Worm (Caenorhabditis elegans) whole organism, young adult: ENCODE data around the gene clec-141.
A peak's percentile ranks its signal among the peaks of the same experiment; 100 is the strongest.

Experiments
- B0035.1 ChIP-seq: sonication (generic microtip); optimal IDR thresholded peaks from 2 replicates; lab custom pipeline; 2016; ENCODE audit warnings: missing genetic modification characterization, mild to moderate bottlenecking, missing compliant biosample characterization, missing genotype, missing genetic modification reagents
- B0336.3 ChIP-seq: fragments of 200-800 bp; sonication (Bioruptor generic); IDR thresholded peaks from 2 replicates; pipeline ENCODE4 v1.3.6; 2022; ENCODE audit warnings: missing genetic modification characterization, missing compliant biosample characterization
- F22D6.2 ChIP-seq: sonication (generic microtip); optimal IDR thresholded peaks from 2 replicates; lab custom pipeline; 2016; ENCODE audit warnings: mild to moderate bottlenecking, missing genetic modification characterization, missing compliant biosample characterization
- F23B12.7 ChIP-seq: sonication (generic microtip); optimal IDR thresholded peaks from 2 replicates; lab custom pipeline; 2017; ENCODE audit warnings: missing genetic modification characterization, mild to moderate bottlenecking, missing compliant biosample characterization, antibody characterized with exemption, moderate library complexity; ENCODE audit not compliant: insufficient read depth
- F57C9.4 ChIP-seq: sonication (generic microtip); optimal IDR thresholded peaks from 2 replicates; lab custom pipeline; 2017; ENCODE audit warnings: mild to moderate bottlenecking, missing genetic modification characterization, missing compliant biosample characterization
- K12H6.12 ChIP-seq: fragments of 200-800 bp; sonication (Bioruptor generic); optimal IDR thresholded peaks from 2 replicates; lab custom pipeline; 2018; ENCODE audit warnings: mild to moderate bottlenecking, missing genetic modification characterization, missing compliant biosample characterization
- Y53F4B.3 ChIP-seq: fragments of 200-800 bp; sonication (Bioruptor generic); IDR thresholded peaks from 2 replicates; pipeline ENCODE4 v1.3.6; 2022; ENCODE audit warnings: missing genetic modification reagents, missing genetic modification characterization, missing compliant biosample characterization
- Y53G8AR.9 ChIP-seq: fragments of 200-800 bp; sonication (Bioruptor generic); conservative IDR thresholded peaks from 2 replicates; pipeline ENCODE4 v1.3.6; 2022; ENCODE audit warnings: missing genetic modification reagents, missing genetic modification characterization, missing compliant biosample characterization
- Y67H2A.10 ChIP-seq: fragments of 200-800 bp; sonication (Bioruptor generic); conservative IDR thresholded peaks from 2 replicates; pipeline ENCODE4 v1.3.6; 2022; ENCODE audit warnings: missing genetic modification reagents, missing genetic modification characterization, missing compliant biosample characterization
- Y95B8A.8 ChIP-seq: fragments of 200-800 bp; sonication (Bioruptor generic); IDR thresholded peaks from 2 replicates; pipeline ENCODE4 v1.3.6; 2022; ENCODE audit warnings: missing genetic modification reagents, missing genetic modification characterization, missing compliant biosample characterization
- aptf-3 ChIP-seq: fragments of 200-800 bp; sonication (Bioruptor generic); IDR thresholded peaks from 2 replicates; pipeline ENCODE4 v1.3.6; 2022; ENCODE audit warnings: missing genetic modification characterization, missing compliant biosample characterization
- atf-7 ChIP-seq: sonication (generic microtip); optimal IDR thresholded peaks from 2 replicates; lab custom pipeline; 2017; ENCODE audit warnings: mild to moderate bottlenecking, missing genetic modification characterization, missing compliant biosample characterization
- athp-1 ChIP-seq: sonication (generic microtip); optimal IDR thresholded peaks from 2 replicates; lab custom pipeline; 2017; ENCODE audit warnings: mild to moderate bottlenecking, missing genetic modification characterization, missing compliant biosample characterization
- ccch-3 ChIP-seq: fragments of 200-800 bp; sonication (Bioruptor generic); optimal IDR thresholded peaks from 2 replicates; lab custom pipeline; 2018; ENCODE audit warnings: mild to moderate bottlenecking, missing genetic modification characterization, missing compliant biosample characterization
- cebp-1 ChIP-seq, 2 experiments: fragments of 200-800 bp in 1 of 2; sonication (Bioruptor generic) in 1 of 2; sonication (generic microtip) in 1 of 2; IDR thresholded peaks in 1 of 2; optimal IDR thresholded peaks in 1 of 2; 2 replicates each; pipeline versions ENCODE4 v1.3.6 to Lab custom; 2017 to 2022; ENCODE audit warnings: missing compliant biosample characterization in 2 of 2, missing genetic modification characterization in 2 of 2, mild to moderate bottlenecking in 1 of 2, missing genetic modification reagents in 1 of 2, moderate library complexity in 1 of 2
- ceh-27 ChIP-seq: fragments of 200-800 bp; sonication (Bioruptor generic); optimal IDR thresholded peaks from 2 replicates; lab custom pipeline; 2018; ENCODE audit warnings: mild to moderate bottlenecking, missing genetic modification characterization, moderate library complexity, missing compliant biosample characterization
- ceh-40 ChIP-seq: fragments of 200-800 bp; sonication (Bioruptor generic); IDR thresholded peaks from 2 replicates; pipeline ENCODE4 v1.3.6; 2022; ENCODE audit warnings: missing genetic modification characterization, missing compliant biosample characterization
- ceh-58 ChIP-seq: fragments of 200-800 bp; sonication (Bioruptor generic); IDR thresholded peaks from 2 replicates; pipeline ENCODE4 v1.3.6; 2022; ENCODE audit warnings: missing genetic modification characterization, missing compliant biosample characterization
- chd-7 ChIP-seq: sonication (generic microtip); optimal IDR thresholded peaks from 2 replicates; lab custom pipeline; 2016; ENCODE audit warnings: mild to moderate bottlenecking, missing genetic modification characterization, moderate library complexity, missing compliant biosample characterization
- die-1 ChIP-seq: sonication (generic microtip); optimal IDR thresholded peaks from 2 replicates; lab custom pipeline; 2016; ENCODE audit warnings: missing genotype, mild to moderate bottlenecking, missing genetic modification characterization, missing compliant biosample characterization
- dox-1 ChIP-seq: fragments of 200-800 bp; sonication (Bioruptor generic); IDR thresholded peaks from 2 replicates; pipeline ENCODE4 v1.3.6; 2022; ENCODE audit warnings: missing genetic modification reagents, missing genetic modification characterization, missing compliant biosample characterization
- dpff-1 ChIP-seq: sonication (generic microtip); optimal IDR thresholded peaks from 2 replicates; lab custom pipeline; 2017; ENCODE audit warnings: mild to moderate bottlenecking, missing genetic modification characterization, missing compliant biosample characterization
- egl-44 ChIP-seq: fragments of 200-800 bp; sonication (Bioruptor generic); IDR thresholded peaks from 2 replicates; pipeline ENCODE4 v1.3.6; 2022; ENCODE audit warnings: missing genetic modification reagents, missing genetic modification characterization, missing compliant biosample characterization
- fkh-3 ChIP-seq: sonication (generic microtip); optimal IDR thresholded peaks from 2 replicates; lab custom pipeline; 2016; ENCODE audit warnings: mild to moderate bottlenecking, missing genetic modification characterization, missing compliant biosample characterization
- him-1 ChIP-seq: sonication (generic microtip); optimal IDR thresholded peaks from 2 replicates; lab custom pipeline; 2016; ENCODE audit warnings: missing genotype, missing genetic modification reagents, missing genetic modification characterization, missing compliant biosample characterization
- hlh-26 ChIP-seq: fragments of 200-800 bp; sonication (Bioruptor generic); conservative IDR thresholded peaks from 2 replicates; pipeline ENCODE4 v1.3.6; 2022; ENCODE audit warnings: missing genetic modification reagents, missing genetic modification characterization, missing compliant biosample characterization
- hmg-1.2 ChIP-seq: fragments of 200-800 bp; sonication (Bioruptor generic); IDR thresholded peaks from 2 replicates; pipeline ENCODE4 v1.3.6; 2022; ENCODE audit warnings: missing genetic modification reagents, missing genetic modification characterization, missing compliant biosample characterization
- let-526 ChIP-seq: fragments of 200-800 bp; sonication (Bioruptor generic); IDR thresholded peaks from 2 replicates; pipeline ENCODE4 v1.3.6; 2022; ENCODE audit warnings: missing genetic modification reagents, missing genetic modification characterization, missing compliant biosample characterization
- let-607 ChIP-seq, 2 experiments: fragments of 200-800 bp in 1 of 2; sonication (Bioruptor generic) in 1 of 2; sonication (generic microtip) in 1 of 2; optimal IDR thresholded peaks; 2 replicates each; lab custom pipeline; 2016 to 2018; ENCODE audit warnings: mild to moderate bottlenecking in 2 of 2, missing compliant biosample characterization in 2 of 2, missing genetic modification characterization in 2 of 2, moderate library complexity in 2 of 2, missing genotype in 1 of 2
- lin-35 ChIP-seq, 3 experiments: fragments of 150-350 bp in 2 of 3; sonication (generic microtip) in 1 of 3; optimal IDR thresholded peaks; 2 replicates each; lab custom pipeline; 2014 to 2018; ENCODE audit warnings: missing biosample characterization in 3 of 3, missing genetic modification characterization in 3 of 3, missing genetic modification reagents in 3 of 3
- lin-54 ChIP-seq: fragments of 200-800 bp; sonication (Bioruptor generic); optimal IDR thresholded peaks from 2 replicates; lab custom pipeline; 2018; ENCODE audit warnings: mild to moderate bottlenecking, missing genetic modification characterization, missing compliant biosample characterization
- lir-1 ChIP-seq: fragments of 200-800 bp; sonication (Bioruptor generic); conservative IDR thresholded peaks from 2 replicates; pipeline ENCODE4 v1.3.6; 2022; ENCODE audit warnings: missing genetic modification reagents, missing genetic modification characterization, missing compliant biosample characterization
- madf-10 ChIP-seq: sonication (generic microtip); optimal IDR thresholded peaks from 2 replicates; lab custom pipeline; 2016; ENCODE audit warnings: mild to moderate bottlenecking, missing genetic modification characterization, missing compliant biosample characterization
- madf-6 ChIP-seq: fragments of 200-800 bp; sonication (Bioruptor generic); IDR thresholded peaks from 2 replicates; pipeline ENCODE4 v1.3.6; 2022; ENCODE audit warnings: missing genetic modification reagents, missing genetic modification characterization, missing compliant biosample characterization
- madf-8 ChIP-seq: fragments of 200-800 bp; sonication (Bioruptor generic); conservative IDR thresholded peaks from 2 replicates; pipeline ENCODE4 v1.3.6; 2022; ENCODE audit warnings: missing genetic modification reagents, missing genetic modification characterization, missing compliant biosample characterization
- mcd-1 ChIP-seq: fragments of 200-800 bp; sonication (Bioruptor generic); IDR thresholded peaks from 2 replicates; pipeline ENCODE4 v1.3.6; 2022; ENCODE audit warnings: missing genetic modification reagents, missing genetic modification characterization, missing compliant biosample characterization
- mxl-1 ChIP-seq: sonication (generic microtip); optimal IDR thresholded peaks from 2 replicates; lab custom pipeline; 2016; ENCODE audit warnings: missing genetic modification characterization, missing compliant biosample characterization
- pha-4 ChIP-seq: fragments of 150-350 bp; sonication (generic microtip); optimal IDR thresholded peaks from 2 replicates; lab custom pipeline; 2014; ENCODE audit warnings: missing biosample characterization, missing genetic modification reagents, missing genetic modification characterization
- rec-8 ChIP-seq, 2 experiments: sonication (generic microtip); optimal IDR thresholded peaks; 2 replicates each; lab custom pipeline; 2016; ENCODE audit warnings: mild to moderate bottlenecking in 2 of 2, missing genetic modification characterization in 2 of 2, missing genetic modification reagents in 2 of 2, missing genotype in 2 of 2, missing biosample characterization in 1 of 2, missing compliant biosample characterization in 1 of 2, moderate library complexity in 1 of 2
- tbp1 ChIP-seq: fragments of 200-800 bp; sonication (Bioruptor generic); optimal IDR thresholded peaks from 2 replicates; lab custom pipeline; 2018; ENCODE audit warnings: mild to moderate bottlenecking, missing genetic modification characterization, missing compliant biosample characterization
- tbx-9 ChIP-seq: sonication (generic microtip); optimal IDR thresholded peaks from 2 replicates; lab custom pipeline; 2016; ENCODE audit warnings: borderline replicate concordance, missing genetic modification characterization, inconsistent platforms, missing compliant biosample characterization
- tlf-1 ChIP-seq: fragments of 200-800 bp; sonication (Bioruptor generic); optimal IDR thresholded peaks from 2 replicates; lab custom pipeline; 2018; ENCODE audit warnings: mild to moderate bottlenecking, missing genetic modification characterization, missing compliant biosample characterization
- zfh-2 ChIP-seq: fragments of 200-800 bp; sonication (Bioruptor generic); conservative IDR thresholded peaks from 2 replicates; pipeline ENCODE4 v1.3.6; 2022; ENCODE audit warnings: missing genetic modification reagents, missing genetic modification characterization, missing compliant biosample characterization
- ztf-18 ChIP-seq: sonication (generic microtip); optimal IDR thresholded peaks from 2 replicates; lab custom pipeline; 2016; ENCODE audit warnings: missing genotype, mild to moderate bottlenecking, missing genetic modification characterization, missing compliant biosample characterization
- ztf-25 ChIP-seq: fragments of 200-800 bp; sonication (Bioruptor generic); IDR thresholded peaks from 2 replicates; pipeline ENCODE4 v1.3.6; 2022; ENCODE audit warnings: missing genetic modification reagents, missing genetic modification characterization, missing compliant biosample characterization
- ztf-26 ChIP-seq: sonication (generic microtip); optimal IDR thresholded peaks from 2 replicates; lab custom pipeline; 2017; ENCODE audit warnings: missing genetic modification characterization, missing compliant biosample characterization
- ztf-3 ChIP-seq: fragments of 200-800 bp; sonication (Bioruptor generic); optimal IDR thresholded peaks from 2 replicates; lab custom pipeline; 2018; ENCODE audit warnings: mild to moderate bottlenecking, missing genetic modification characterization, missing compliant biosample characterization

The clec-141 gene

ce11 chrII:5358137-5358745 lies 49.2 kb downstream of the clec-141 start, which contains the start of the genes F09E5.11 and bmy-1 (continued):
- TF ChIP-seq mxl-1 (tag; lab: Kevin White, UChicago): peak; percentile 23
- TF ChIP-seq fkh-3 (tag; lab: Kevin White, UChicago): no peak
- peak; percentile 7 for TF ChIP-seq ztf-26 (tag; lab: Kevin White, UChicago)
- TF ChIP-seq tbx-9 (tag; lab: Kevin White, UChicago): no peak
- no peak for TF ChIP-seq pha-4 (tag; lab: Kevin White, UChicago)
- TF ChIP-seq egl-44: peak; percentile 72; the same call in 1 of the 2 replicates
- peak; percentile 84 for TF ChIP-seq mcd-1 (GFP tag; lab: Robert Waterston, UW)
- TF ChIP-seq Y53F4B.3 (GFP tag; lab: Robert Waterston, UW): no peak
- TF ChIP-seq ceh-27: peak; percentile 91
- TF ChIP-seq B0336.3 (GFP tag; lab: Robert Waterston, UW): peak; percentile 73
- peak; percentile 78 for TF ChIP-seq lin-54
- TF ChIP-seq tbp1 (GFP tag; lab: Kevin White, UChicago): peak; percentile 64
- peak; percentile 51; the same call in 1 of the 2 replicates for TF ChIP-seq hmg-1.2
- no peak for TF ChIP-seq dpff-1
- peak; percentile 73 for TF ChIP-seq athp-1
- peak; percentile 61 for TF ChIP-seq tlf-1 (GFP tag; lab: Kevin White, UChicago)
- peak; percentile 57 for TF ChIP-seq chd-7
- TF ChIP-seq ceh-40 (GFP tag; lab: Robert Waterston, UW): 0 out of 2 replicates have a peak, but pooled peaks have one; percentile 39
- TF ChIP-seq ztf-18 (tag; lab: Kevin White, UChicago): peak; percentile 69
- TF ChIP-seq let-607 (tag; optimal IDR thresholded peaks at IDR 0.05; lab: Kevin White, UChicago): peak in 1 of 2 experiments; percentile 45
- no peak for TF ChIP-seq him-1
- peak; percentile 80 for TF ChIP-seq K12H6.12 (tag; lab: Kevin White, UChicago)
- TF ChIP-seq aptf-3 (GFP tag; lab: Robert Waterston, UW): no peak
- TF ChIP-seq hlh-26 (GFP tag; lab: Robert Waterston, UW): no peak
- TF ChIP-seq ztf-3 (GFP tag; lab: Kevin White, UChicago): no peak
- peak; percentile 86 for TF ChIP-seq Y67H2A.10 (GFP tag; lab: Robert Waterston, UW)
- peak; percentile 74 for TF ChIP-seq ccch-3 (GFP tag; lab: Kevin White, UChicago)
- TF ChIP-seq madf-6 (GFP tag; lab: Robert Waterston, UW): peak; percentile 70
- TF ChIP-seq die-1 (tag; lab: Kevin White, UChicago): peak; percentile 8
- peak in 1 of 3 experiments; percentile 19 for TF ChIP-seq lin-35 (GFP tag; optimal IDR thresholded peaks at IDR 0.05; lab: Kevin White, UChicago)
- TF ChIP-seq Y53G8AR.9 (GFP tag; lab: Robert Waterston, UW): 0 out of 2 replicates have a peak, but pooled peaks have one; percentile 29
- TF ChIP-seq madf-10 (tag; lab: Kevin White, UChicago): peak; percentile 61
- 0 out of 2 replicates have a peak, but pooled peaks have one; percentile 48 for TF ChIP-seq Y95B8A.8 (GFP tag; lab: Robert Waterston, UW)
- TF ChIP-seq dox-1: peak; percentile 96
- TF ChIP-seq F22D6.2 (tag; lab: Kevin White, UChicago): no peak
- peak; percentile 91 for TF ChIP-seq let-526 (GFP tag; lab: Robert Waterston, UW)
- TF ChIP-seq ceh-58 (GFP tag; lab: Robert Waterston, UW): no peak
- TF ChIP-seq F57C9.4: no peak
- TF ChIP-seq atf-7: peak; percentile 81
- peak; percentile 9 for TF ChIP-seq B0035.1 (tag; lab: Kevin White, UChicago)
- peak in 1 of 2 experiments; percentile 60 for TF ChIP-seq rec-8 (tag; optimal IDR thresholded peaks at IDR 0.05; lab: Kevin White, UChicago)
- peak; percentile 29 for TF ChIP-seq F23B12.7 (tag; lab: Kevin White, UChicago)
- TF ChIP-seq lir-1 (GFP tag; lab: Robert Waterston, UW): peak; percentile 86
- TF ChIP-seq madf-8 (GFP tag; lab: Robert Waterston, UW): peak; percentile 60
- peak; percentile 93 for TF ChIP-seq zfh-2 (GFP tag; lab: Robert Waterston, UW)
- TF ChIP-seq cebp-1 (GFP tag; IDR thresholded peaks at IDR 0.05; lab: Robert Waterston, UW): peak; percentile 81
- TF ChIP-seq cebp-1 (tag; optimal IDR thresholded peaks at IDR 0.05; lab: Kevin White, UChicago): peak; percentile 92
- peak; percentile 91 for TF ChIP-seq ztf-25
